Worm (Caenorhabditis elegans) whole organism, L4/young adult: ENCODE data around the gene agr-1.

Experiments
- W03F9.2 ChIP-seq: fragments of 150-350 bp; optimal IDR thresholded peaks from 2 replicates; lab custom pipeline; 2014; ENCODE audit warnings: missing biosample characterization, missing genetic modification characterization
- dao-5 ChIP-seq: sonication (generic microtip); optimal IDR thresholded peaks from 2 replicates; lab custom pipeline; 2016; ENCODE audit warnings: missing genotype, missing genetic modification characterization, moderate library complexity, missing compliant biosample characterization
- him-1 ChIP-seq: sonication (generic microtip); optimal IDR thresholded peaks from 2 replicates; lab custom pipeline; 2016; ENCODE audit warnings: missing genotype, missing genetic modification reagents, missing genetic modification characterization, missing compliant biosample characterization

DNA sequence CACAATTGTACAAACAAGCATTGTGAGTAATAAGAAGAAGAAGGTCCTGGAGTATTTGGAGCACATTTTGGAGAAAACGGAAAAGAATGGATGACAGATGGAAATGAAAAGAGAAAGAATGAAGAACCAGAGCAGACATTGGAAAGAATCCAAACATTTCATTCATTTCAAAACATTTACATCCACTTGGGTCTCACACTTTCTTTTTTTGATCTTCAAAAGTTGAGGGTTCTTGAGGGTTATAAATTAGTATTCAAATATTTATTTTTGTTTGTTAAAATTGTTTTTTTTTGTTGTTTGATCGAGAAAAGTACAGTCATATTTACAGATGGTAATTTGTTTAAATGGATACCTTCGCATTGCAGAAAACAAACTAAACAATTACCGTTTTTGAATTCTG is 41.3 kb downstream of the agr-1 start, which contains the start of gene T14B4.9:
- no peak for TF ChIP-seq W03F9.2 (tag; lab: Kevin White, UChicago)
- TF ChIP-seq him-1 (tag; lab: Kevin White, UChicago): no peak
- no peak for TF ChIP-seq dao-5
